Worm (Caenorhabditis elegans) whole organism, L1 larva: ENCODE data around the gene F44F4.9.

Experiments
- F16B12.6 ChIP-seq: fragments of 150-350 bp; optimal IDR thresholded peaks from 2 replicates; lab custom pipeline; 2014; ENCODE audit warnings: missing biosample characterization, missing genetic modification characterization
- ceh-63 ChIP-seq: fragments of 200-800 bp; sonication (Bioruptor generic); optimal IDR thresholded peaks from 2 replicates; lab custom pipeline; 2018; ENCODE audit warnings: mild to moderate bottlenecking, missing genetic modification characterization, missing compliant biosample characterization
- egl-27 ChIP-seq, 2 experiments: fragments of 150-350 bp in 1 of 2; sonication (generic microtip); optimal IDR thresholded peaks; 3 replicates each; lab custom pipeline; 2017 to 2018; ENCODE audit warnings: missing biosample characterization in 2 of 2, missing genetic modification characterization in 2 of 2, missing genetic modification reagents in 2 of 2
- nhr-19 ChIP-seq: fragments of 200-800 bp; sonication (Bioruptor generic); conservative IDR thresholded peaks from 2 replicates; pipeline ENCODE4 v1.3.6; 2022; ENCODE audit warnings: missing genetic modification characterization, missing compliant biosample characterization
- nhr-28 ChIP-seq: fragments of 150-350 bp; optimal IDR thresholded peaks from 2 replicates; lab custom pipeline; 2014; ENCODE audit warnings: missing biosample characterization, missing genetic modification characterization
- unc-130 ChIP-seq: fragments of 150-350 bp; optimal IDR thresholded peaks from 2 replicates; lab custom pipeline; 2017; ENCODE audit warnings: missing biosample characterization, missing genetic modification characterization, inconsistent platforms
- ztf-4 ChIP-seq: fragments of 150-350 bp; optimal IDR thresholded peaks from 2 replicates; lab custom pipeline; 2014; ENCODE audit warnings: missing biosample characterization, missing genetic modification characterization

ce11 chrII:10964748-10965147, 49.1 kb upstream of the F44F4.9 start:
- TF ChIP-seq egl-27 (tag; optimal IDR thresholded peaks at IDR 0.05; lab: Kevin White, UChicago), result no peak
- no peak for TF ChIP-seq nhr-19 (GFP tag; lab: Robert Waterston, UW)
- TF ChIP-seq ztf-4 (tag; lab: Kevin White, UChicago), result no peak
- TF ChIP-seq unc-130 (tag; lab: Kevin White, UChicago), result no peak
- no peak for TF ChIP-seq F16B12.6 (tag; lab: Kevin White, UChicago)
- TF ChIP-seq ceh-63 (GFP tag; lab: Kevin White, UChicago), result no peak
- TF ChIP-seq nhr-28 (tag; lab: Kevin White, UChicago), result no peak
